Worm (Caenorhabditis elegans) whole organism, early embryonic: ENCODE data around the gene pat-3.

ENCODE experiments used
- B0310.2 ChIP-seq: sonication (generic microtip); optimal IDR thresholded peaks from 2 replicates; lab custom pipeline; 2016; ENCODE audit warnings: mild to moderate bottlenecking, missing genetic modification characterization, missing compliant biosample characterization
- F13C5.2 ChIP-seq: sonication (generic microtip); optimal IDR thresholded peaks from 2 replicates; lab custom pipeline; 2017; ENCODE audit warnings: mild to moderate bottlenecking, missing genetic modification characterization, inconsistent platforms, missing compliant biosample characterization
- aly-1 ChIP-seq: sonication (generic microtip); optimal IDR thresholded peaks from 2 replicates; lab custom pipeline; 2016; ENCODE audit warnings: missing genetic modification characterization, missing compliant biosample characterization
- ama-1 ChIP-seq: fragments of 150-350 bp; optimal IDR thresholded peaks from 2 replicates; lab custom pipeline; 2014
- ceh-13 ChIP-seq: fragments of 200-800 bp; sonication (Bioruptor generic); optimal IDR thresholded peaks from 2 replicates; lab custom pipeline; 2018; ENCODE audit warnings: mild to moderate bottlenecking, missing genetic modification characterization, missing compliant biosample characterization
- ceh-36 ChIP-seq: sonication (generic microtip); optimal IDR thresholded peaks from 2 replicates; lab custom pipeline; 2016; ENCODE audit warnings: missing genetic modification characterization, inconsistent platforms, missing compliant biosample characterization
- ets-7 ChIP-seq: sonication (generic microtip); optimal IDR thresholded peaks from 2 replicates; lab custom pipeline; 2016; ENCODE audit warnings: missing genotype, missing genetic modification characterization, missing compliant biosample characterization
- flt-1 ChIP-seq: fragments of 200-800 bp; sonication (Bioruptor generic); IDR thresholded peaks from 2 replicates; pipeline ENCODE4 v1.3.6; 2022; ENCODE audit warnings: missing genetic modification characterization, missing compliant biosample characterization
- hmbx-1 ChIP-seq: sonication (generic microtip); optimal IDR thresholded peaks from 2 replicates; lab custom pipeline; 2016; ENCODE audit warnings: mild to moderate bottlenecking, missing genetic modification characterization, missing compliant biosample characterization
- hmg-4 ChIP-seq: fragments of 200-800 bp; sonication (Bioruptor generic); optimal IDR thresholded peaks from 2 replicates; lab custom pipeline; 2018; ENCODE audit warnings: mild to moderate bottlenecking, missing genetic modification characterization, missing compliant biosample characterization
- hnd-1 ChIP-seq: sonication (generic microtip); optimal IDR thresholded peaks from 2 replicates; lab custom pipeline; 2016; ENCODE audit warnings: missing genetic modification characterization, missing compliant biosample characterization
- pes-1 ChIP-seq: fragments of 200-800 bp; sonication (Bioruptor generic); IDR thresholded peaks from 2 replicates; pipeline ENCODE4 v1.3.6; 2022; ENCODE audit warnings: missing genetic modification reagents, missing genetic modification characterization, missing compliant biosample characterization
- scrt-1 ChIP-seq: fragments of 200-800 bp; sonication (Bioruptor generic); IDR thresholded peaks from 2 replicates; pipeline ENCODE4 v1.3.6; 2022; ENCODE audit warnings: missing genetic modification characterization, missing compliant biosample characterization
- sea-1 ChIP-seq: fragments of 200-800 bp; sonication (Bioruptor generic); conservative IDR thresholded peaks from 2 replicates; pipeline ENCODE4 v1.3.6; 2022; ENCODE audit warnings: missing genetic modification characterization, missing compliant biosample characterization
- tbx-11 ChIP-seq: fragments of 200-800 bp; sonication (Bioruptor generic); IDR thresholded peaks from 2 replicates; pipeline ENCODE4 v1.3.6; 2022; ENCODE audit warnings: missing genetic modification characterization, missing compliant biosample characterization
- tbx-37 ChIP-seq: fragments of 200-800 bp; sonication (Bioruptor generic); conservative IDR thresholded peaks from 2 replicates; pipeline ENCODE4 v1.3.6; 2022; ENCODE audit warnings: missing genetic modification reagents, missing genetic modification characterization, missing compliant biosample characterization
- tra-4 ChIP-seq: sonication (generic microtip); optimal IDR thresholded peaks from 2 replicates; lab custom pipeline; 2017; ENCODE audit warnings: missing genetic modification characterization, missing compliant biosample characterization

pat-3 gene

DNA sequence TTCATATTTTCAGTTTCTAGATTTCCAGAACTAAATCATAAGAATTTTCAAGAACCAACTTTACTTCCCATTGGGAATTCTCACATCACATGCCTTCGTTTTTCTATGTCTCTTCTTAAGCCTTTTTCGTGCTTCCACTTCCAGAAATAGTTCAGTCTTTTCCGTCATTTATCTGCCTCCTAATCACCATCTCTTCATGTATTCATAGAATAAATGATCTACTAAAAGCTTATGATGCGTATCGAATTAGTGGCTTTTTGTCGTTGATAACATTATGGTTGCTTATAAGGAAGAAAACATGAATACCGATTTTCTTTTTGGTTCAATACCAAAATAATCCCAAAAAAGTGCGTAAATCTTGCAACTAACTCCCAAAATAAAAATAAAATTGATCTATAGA, 40.9 kb upstream of the pat-3 start:
- TF ChIP-seq ama-1 (lab: Kevin White, UChicago), result no peak
- no peak for TF ChIP-seq pes-1 (GFP tag; lab: Robert Waterston, UW)

ce11 chrIII:3954220-3954619, 40.3 kb upstream of the pat-3 start:
- TF ChIP-seq tra-4, result no peak
- TF ChIP-seq hmg-4, result no peak
- TF ChIP-seq hnd-1 (tag; lab: Kevin White, UChicago), result no peak
- TF ChIP-seq tbx-37 (GFP tag; lab: Robert Waterston, UW), result no peak
- TF ChIP-seq ceh-36, result no peak
- TF ChIP-seq pes-1 (GFP tag; lab: Robert Waterston, UW), result no peak
- TF ChIP-seq ceh-13 (GFP tag; lab: Kevin White, UChicago), result no peak
- no peak for TF ChIP-seq ama-1 (lab: Kevin White, UChicago)
- no peak for TF ChIP-seq scrt-1 (GFP tag; lab: Robert Waterston, UW)
- TF ChIP-seq B0310.2 (tag; lab: Kevin White, UChicago), result no peak
- TF ChIP-seq aly-1 (tag; lab: Kevin White, UChicago), result no peak
- TF ChIP-seq flt-1 (GFP tag; lab: Robert Waterston, UW), result no peak
- TF ChIP-seq sea-1, result no peak
- TF ChIP-seq hmbx-1 (tag; lab: Kevin White, UChicago), result no peak
- TF ChIP-seq ets-7, result no peak
- TF ChIP-seq F13C5.2 (tag; lab: Kevin White, UChicago), result no peak
- no peak for TF ChIP-seq tbx-11

DNA sequence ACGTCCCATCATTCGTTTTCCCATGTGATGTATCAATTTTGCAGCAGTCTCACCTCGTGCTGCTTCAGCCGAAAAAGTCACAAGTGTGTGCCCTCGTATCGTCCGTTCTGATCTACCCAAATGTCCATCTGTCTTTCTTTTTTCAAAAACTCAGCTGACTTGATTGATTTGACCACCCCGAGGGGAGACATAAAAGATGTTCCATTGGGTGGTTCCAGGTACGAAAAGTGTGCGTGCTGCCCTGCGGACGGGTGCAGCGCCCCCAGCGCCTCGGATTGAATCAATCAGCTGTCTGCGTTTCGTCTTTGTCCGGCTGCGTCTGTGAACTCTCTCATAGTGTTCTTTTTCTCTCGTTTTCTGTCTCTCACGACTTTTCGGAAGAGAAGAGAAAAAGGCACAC, 39.3 kb upstream of the pat-3 start:
- no peak for TF ChIP-seq tra-4
- TF ChIP-seq tbx-37 (GFP tag; lab: Robert Waterston, UW), result no peak
- no peak for TF ChIP-seq F13C5.2 (tag; lab: Kevin White, UChicago)

- TF ChIP-seq ceh-36, result no peak
- no peak for TF ChIP-seq hmg-4
- no peak for TF ChIP-seq tra-4
- TF ChIP-seq ets-7, result no peak
- no peak for TF ChIP-seq F13C5.2 (tag; lab: Kevin White, UChicago)
- no peak for TF ChIP-seq aly-1 (tag; lab: Kevin White, UChicago)
- TF ChIP-seq tbx-37 (GFP tag; lab: Robert Waterston, UW), result no peak
- no peak for TF ChIP-seq flt-1 (GFP tag; lab: Robert Waterston, UW)
- TF ChIP-seq B0310.2 (tag; lab: Kevin White, UChicago), result no peak
- no peak for TF ChIP-seq hnd-1 (tag; lab: Kevin White, UChicago)
- TF ChIP-seq ama-1 (lab: Kevin White, UChicago), result no peak
- no peak for TF ChIP-seq ceh-13 (GFP tag; lab: Kevin White, UChicago)
Measured at ce11 chrIII:3952058-3952457, 38.1 kb upstream of the pat-3 start.

DNA sequence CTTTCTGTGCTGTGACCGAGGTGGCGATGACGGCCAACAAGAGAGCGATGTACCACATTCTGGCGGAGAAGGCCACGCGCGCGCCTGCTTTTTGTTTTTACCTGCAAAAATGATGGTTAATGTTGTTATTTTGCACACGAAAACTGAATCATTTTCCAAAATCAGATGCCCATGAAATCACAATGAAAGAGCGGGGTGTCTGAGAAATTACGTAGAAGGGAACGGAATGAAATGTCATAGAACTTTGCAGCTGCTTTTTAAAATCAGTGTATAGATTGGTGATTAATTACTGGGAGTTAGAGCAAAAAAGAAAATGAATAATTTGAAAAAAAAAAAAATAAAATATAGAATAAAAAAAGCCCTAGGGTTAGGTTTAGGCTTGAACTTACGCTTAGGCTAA, 21.9 kb upstream of the pat-3 start, which contains the start of gene npl-10:
TSS of gene npl-10 (minus strand) at position 101 of the 400 bp plus-strand sequence.
- TF ChIP-seq sea-1, result no peak
- TF ChIP-seq pes-1 (GFP tag; lab: Robert Waterston, UW), result no peak
- TF ChIP-seq tbx-37 (GFP tag; lab: Robert Waterston, UW), result no peak
- no peak for TF ChIP-seq aly-1 (tag; lab: Kevin White, UChicago)
- TF ChIP-seq scrt-1 (GFP tag; lab: Robert Waterston, UW), result no peak
- no peak for TF ChIP-seq tbx-11
- no peak for TF ChIP-seq ceh-13 (GFP tag; lab: Kevin White, UChicago)
- no peak for TF ChIP-seq F13C5.2 (tag; lab: Kevin White, UChicago)
- TF ChIP-seq ets-7, result no peak
- TF ChIP-seq hmg-4, result no peak
- TF ChIP-seq hnd-1 (tag; lab: Kevin White, UChicago), result no peak
- no peak for TF ChIP-seq ceh-36
- no peak for TF ChIP-seq flt-1 (GFP tag; lab: Robert Waterston, UW)
- TF ChIP-seq tra-4, result no peak
- no peak for TF ChIP-seq B0310.2 (tag; lab: Kevin White, UChicago)
- TF ChIP-seq hmbx-1 (tag; lab: Kevin White, UChicago), result no peak
- no peak for TF ChIP-seq ama-1 (lab: Kevin White, UChicago)

DNA sequence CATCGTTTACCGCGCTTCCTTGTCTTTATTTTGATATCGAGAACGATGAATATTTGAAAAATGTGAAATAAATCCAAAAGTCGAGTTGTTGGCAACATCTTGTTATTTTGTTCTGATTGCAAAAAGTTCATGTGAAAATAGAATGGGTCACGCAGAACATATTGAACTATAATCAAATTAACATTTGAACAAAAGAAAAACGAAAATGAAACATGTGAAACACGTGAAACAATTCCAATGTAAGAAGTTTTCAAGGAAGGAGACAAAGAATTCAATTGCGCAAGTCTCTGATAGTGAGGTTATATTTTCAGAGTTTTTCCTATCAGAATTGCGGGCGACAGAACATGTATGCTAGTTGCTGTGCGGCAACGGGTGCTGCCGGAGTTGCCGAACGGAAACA, 17.5 kb upstream of the pat-3 start, which contains the start of gene F37A8.2:
TSS of gene F37A8.2 (minus strand) at position 101 of the 400 bp plus-strand sequence.
- no peak for TF ChIP-seq B0310.2 (tag; lab: Kevin White, UChicago)
- no peak for TF ChIP-seq hnd-1 (tag; lab: Kevin White, UChicago)
- TF ChIP-seq hmbx-1 (tag; lab: Kevin White, UChicago), result no peak
- TF ChIP-seq tbx-37 (GFP tag; lab: Robert Waterston, UW), result no peak
- no peak for TF ChIP-seq tbx-11
- no peak for TF ChIP-seq flt-1 (GFP tag; lab: Robert Waterston, UW)
- no peak for TF ChIP-seq ceh-36
- TF ChIP-seq scrt-1 (GFP tag; lab: Robert Waterston, UW), result no peak

ce11 chrIII:3928136-3928535, 14.2 kb upstream of the pat-3 start, which contains the start of gene F37A8.1:
Gene F37A8.1, plus strand, starts transcription at chrIII:3928436.
- no peak for TF ChIP-seq tbx-37 (GFP tag; lab: Robert Waterston, UW)
- TF ChIP-seq F13C5.2 (tag; lab: Kevin White, UChicago), result no peak
- no peak for TF ChIP-seq scrt-1 (GFP tag; lab: Robert Waterston, UW)
- TF ChIP-seq tra-4, result no peak
- TF ChIP-seq flt-1 (GFP tag; lab: Robert Waterston, UW), result no peak

ce11 chrIII:3927450-3927849, 13.5 kb upstream of the pat-3 start:
- no peak for TF ChIP-seq F13C5.2 (tag; lab: Kevin White, UChicago)
- no peak for TF ChIP-seq scrt-1 (GFP tag; lab: Robert Waterston, UW)
- no peak for TF ChIP-seq sea-1
- TF ChIP-seq B0310.2 (tag; lab: Kevin White, UChicago), result no peak
- TF ChIP-seq tbx-37 (GFP tag; lab: Robert Waterston, UW), result no peak
- no peak for TF ChIP-seq tbx-11
- TF ChIP-seq hnd-1 (tag; lab: Kevin White, UChicago), result no peak
- TF ChIP-seq hmg-4, result no peak
- TF ChIP-seq pes-1 (GFP tag; lab: Robert Waterston, UW), result no peak
- TF ChIP-seq ets-7, result no peak
- TF ChIP-seq hmbx-1 (tag; lab: Kevin White, UChicago), result no peak
- TF ChIP-seq ceh-36, result no peak
